Fruit fly (Drosophila melanogaster): ENCODE measurements around the gene CG4660.

- TF ChIP-seq D1 (tag; optimal IDR thresholded peaks at IDR 0.05) (no peak), rn (GFP tag; IDR thresholded peaks at IDR 0.05) (no peak), CG10348 (GFP tag; IDR thresholded peaks at IDR 0.05) (no peak), EcR (GFP tag; optimal IDR thresholded peaks at IDR 0.05) (no peak), CG34367 (tag; optimal IDR thresholded peaks at IDR 0.05) (no peak), CG15710 (tag; optimal IDR thresholded peaks at IDR 0.05) (no peak), CG13204 (GFP tag; optimal IDR thresholded peaks at IDR 0.05) (no peak), gl (tag; optimal IDR thresholded peaks at IDR 0.05) (no peak)
These were observed 12.5 kb downstream of the CG4660 start for dm6 chrX:6068714-6069113.

Measured in whole organism, pupa.